Fruit fly (Drosophila melanogaster) whole organism, embryonic: ENCODE measurements around the gene Tim13.
A peak's percentile ranks its signal among the peaks of the same experiment; 100 is the strongest.

ENCODE experiments used
- Atf6 ChIP-seq: fragments of 200-800 bp; sonication (Bioruptor generic); IDR thresholded peaks from 2 replicates; pipeline ENCODE4 v1.3.6; 2022; ENCODE audit warnings: missing biosample characterization, missing genetic modification characterization
- CG10321 ChIP-seq: fragments of 200-800 bp; sonication (Bioruptor generic); IDR thresholded peaks from 2 replicates; pipeline ENCODE4 v1.3.6; 2022; ENCODE audit warnings: missing biosample characterization, missing genetic modification characterization
- CG11456 ChIP-seq: fragments of 200-800 bp; sonication (Bioruptor generic); IDR thresholded peaks from 3 replicates; pipeline ENCODE4 v1.3.6; 2022; ENCODE audit warnings: missing biosample characterization, missing genetic modification characterization
- CG14441 ChIP-seq: fragments of 200-800 bp; sonication (Bioruptor generic); IDR thresholded peaks from 2 replicates; pipeline ENCODE4 v1.3.6; 2022; ENCODE audit warnings: missing biosample characterization, missing genetic modification characterization
- CG15073 ChIP-seq: fragments of 200-800 bp; sonication (Bioruptor generic); optimal IDR thresholded peaks from 2 replicates; lab custom pipeline; 2016; ENCODE audit warnings: missing biosample characterization, missing genetic modification characterization
- CG17328 ChIP-seq: fragments of 200-800 bp; sonication (Bioruptor generic); IDR thresholded peaks from 2 replicates; pipeline ENCODE4 v1.3.6; 2022; ENCODE audit warnings: missing biosample characterization, missing genetic modification characterization
- CG17612 ChIP-seq: fragments of 200-800 bp; sonication (Bioruptor generic); IDR thresholded peaks from 2 replicates; pipeline ENCODE4 v1.3.6; 2022; ENCODE audit warnings: missing biosample characterization, missing genetic modification characterization
- CG17912 ChIP-seq: fragments of 200-800 bp; sonication (Bioruptor generic); optimal IDR thresholded peaks from 2 replicates; lab custom pipeline; 2018; ENCODE audit warnings: missing biosample characterization, mild to moderate bottlenecking, missing genetic modification characterization
- CG2712 ChIP-seq: fragments of 200-800 bp; optimal IDR thresholded peaks from 3 replicates; lab custom pipeline; 2019; ENCODE audit warnings: missing biosample characterization, mild to moderate bottlenecking, missing genetic modification characterization, moderate library complexity
- CG3163 ChIP-seq: fragments of 200-800 bp; sonication (Bioruptor generic); optimal IDR thresholded peaks from 3 replicates; lab custom pipeline; 2016; ENCODE audit warnings: missing biosample characterization, missing genetic modification characterization
- CG34224 ChIP-seq: fragments of 200-800 bp; sonication (Bioruptor generic); IDR thresholded peaks from 3 replicates; pipeline ENCODE4 v1.3.6; 2022; ENCODE audit warnings: missing biosample characterization, missing genetic modification characterization; ENCODE audit not compliant: partially characterized antibody
- CG6254 ChIP-seq: fragments of 200-800 bp; sonication (Bioruptor generic); optimal IDR thresholded peaks from 3 replicates; lab custom pipeline; 2017; ENCODE audit warnings: mild to moderate bottlenecking, missing biosample characterization, missing genetic modification reagents, missing genetic modification characterization
- CG7271 ChIP-seq: fragments of 200-800 bp; sonication (Bioruptor generic); optimal IDR thresholded peaks from 2 replicates; lab custom pipeline; 2018; ENCODE audit warnings: missing biosample characterization, mild to moderate bottlenecking, missing genetic modification characterization, moderate library complexity
- CG7963 ChIP-seq: fragments of 200-800 bp; sonication (Bioruptor generic); IDR thresholded peaks from 3 replicates; pipeline ENCODE4 v1.3.6; 2022; ENCODE audit warnings: missing biosample characterization, missing genetic modification characterization; ENCODE audit not compliant: partially characterized antibody
- CkIIα-i1 ChIP-seq: fragments of 200-800 bp; sonication (Bioruptor generic); IDR thresholded peaks from 2 replicates; pipeline ENCODE4 v1.3.6; 2022; ENCODE audit warnings: missing biosample characterization, missing genetic modification characterization
- CoRest ChIP-seq: fragments of 200-800 bp; sonication (Bioruptor generic); optimal IDR thresholded peaks from 3 replicates; lab custom pipeline; 2018; ENCODE audit warnings: missing biosample characterization, mild to moderate bottlenecking, missing genetic modification characterization, moderate library complexity
- Dbx ChIP-seq: fragments of 200-800 bp; sonication (Bioruptor generic); IDR thresholded peaks from 3 replicates; pipeline ENCODE4 v1.3.6; 2022; ENCODE audit warnings: missing biosample characterization, missing genetic modification characterization
- Elba2 ChIP-seq: fragments of 200-800 bp; sonication (Bioruptor generic); optimal IDR thresholded peaks from 3 replicates; lab custom pipeline; 2016; ENCODE audit warnings: missing biosample characterization, missing genetic modification characterization
- Fer3 ChIP-seq: fragments of 200-800 bp; sonication (Bioruptor generic); optimal IDR thresholded peaks from 2 replicates; lab custom pipeline; 2018; ENCODE audit warnings: missing biosample characterization, mild to moderate bottlenecking, missing genetic modification characterization, moderate library complexity
- H2.0 ChIP-seq: fragments of 200-800 bp; sonication (Bioruptor generic); IDR thresholded peaks from 2 replicates; pipeline ENCODE4 v1.3.6; 2022; ENCODE audit warnings: missing biosample characterization, missing genetic modification characterization
- HHEX ChIP-seq: fragments of 200-800 bp; sonication (Bioruptor generic); optimal IDR thresholded peaks from 3 replicates; lab custom pipeline; 2017; ENCODE audit warnings: missing biosample characterization, mild to moderate bottlenecking, missing genetic modification characterization, missing genetic modification reagents
- MESR4 ChIP-seq: fragments of 200-800 bp; sonication (Bioruptor generic); optimal IDR thresholded peaks from 2 replicates; lab custom pipeline; 2018; ENCODE audit warnings: missing biosample characterization, mild to moderate bottlenecking, missing genetic modification characterization, moderate library complexity
- Max ChIP-seq: fragments of 200-800 bp; sonication (Bioruptor generic); optimal IDR thresholded peaks from 2 replicates; lab custom pipeline; 2016; ENCODE audit warnings: missing biosample characterization, mild to moderate bottlenecking, missing genetic modification characterization
- Ptx1 ChIP-seq: fragments of 200-800 bp; sonication (Bioruptor generic); IDR thresholded peaks from 2 replicates; pipeline ENCODE4 v1.3.6; 2022; ENCODE audit warnings: missing biosample characterization, missing genetic modification characterization
- Sry-δ ChIP-seq: fragments of 200-800 bp; sonication (Bioruptor generic); optimal IDR thresholded peaks from 2 replicates; lab custom pipeline; 2016; ENCODE audit warnings: missing biosample characterization, missing genetic modification characterization
- Tbp ChIP-seq: fragments of >200 bp; optimal IDR thresholded peaks from 2 replicates; lab custom pipeline; 2018; ENCODE audit warnings: missing biosample characterization, missing genetic modification characterization
- Trl ChIP-seq, 3 experiments: fragments of >200 bp in 2 of 3; fragments of 200-800 bp in 1 of 3; sonication (Bioruptor generic) in 1 of 3; optimal IDR thresholded peaks; 2 replicates in 1 of 3; 3 replicates in 2 of 3; lab custom pipeline; 2016 to 2017; ENCODE audit warnings: missing biosample characterization in 1 of 3, missing genetic modification characterization in 1 of 3
- Vsx1 ChIP-seq: fragments of 200-800 bp; sonication (Bioruptor generic); optimal IDR thresholded peaks from 2 replicates; lab custom pipeline; 2017; ENCODE audit warnings: missing biosample characterization, mild to moderate bottlenecking, missing genetic modification characterization, missing genetic modification reagents
- Xrp1 ChIP-seq: fragments of 200-800 bp; sonication (Bioruptor generic); IDR thresholded peaks from 2 replicates; pipeline ENCODE4 v1.3.6; 2022; ENCODE audit warnings: missing biosample characterization, missing genetic modification characterization
- YL-1 ChIP-seq: fragments of 200-800 bp; sonication (Bioruptor generic); optimal IDR thresholded peaks from 3 replicates; lab custom pipeline; 2017; ENCODE audit warnings: missing biosample characterization, mild to moderate bottlenecking, missing genetic modification characterization
- chm ChIP-seq: fragments of 200-800 bp; sonication (Bioruptor generic); IDR thresholded peaks from 2 replicates; pipeline ENCODE4 v1.3.6; 2022; ENCODE audit warnings: missing biosample characterization, missing genetic modification characterization
- ci ChIP-seq: fragments of 200-800 bp; sonication (Bioruptor generic); IDR thresholded peaks from 3 replicates; pipeline ENCODE4 v1.3.6; 2022; ENCODE audit warnings: missing biosample characterization, missing genetic modification characterization
- crol ChIP-seq: fragments of 200-800 bp; sonication (Bioruptor generic); IDR thresholded peaks from 2 replicates; pipeline ENCODE4 v1.3.6; 2022; ENCODE audit warnings: missing biosample characterization, missing genetic modification characterization
- fu2 ChIP-seq: fragments of 200-800 bp; sonication (Bioruptor generic); optimal IDR thresholded peaks from 2 replicates; lab custom pipeline; 2016; ENCODE audit warnings: missing biosample characterization, missing genetic modification characterization
- grau ChIP-seq: fragments of 200-800 bp; optimal IDR thresholded peaks from 3 replicates; lab custom pipeline; 2019; ENCODE audit warnings: missing biosample characterization, mild to moderate bottlenecking, missing genetic modification characterization, moderate library complexity
- gsb-n ChIP-seq: fragments of 200-800 bp; sonication (Bioruptor generic); optimal IDR thresholded peaks from 3 replicates; lab custom pipeline; 2018; ENCODE audit warnings: missing biosample characterization, mild to moderate bottlenecking, missing genetic modification characterization
- kni ChIP-seq: fragments of 200-800 bp; sonication (Bioruptor generic); optimal IDR thresholded peaks from 3 replicates; lab custom pipeline; 2017; ENCODE audit warnings: mild to moderate bottlenecking, missing biosample characterization, missing genetic modification reagents, missing genetic modification characterization
- lilli ChIP-seq: fragments of 200-800 bp; sonication (Bioruptor generic); optimal IDR thresholded peaks from 3 replicates; lab custom pipeline; 2016; ENCODE audit warnings: missing biosample characterization, missing genetic modification characterization
- mam ChIP-seq: fragments of 200-800 bp; sonication (Bioruptor generic); optimal IDR thresholded peaks from 3 replicates; lab custom pipeline; 2016; ENCODE audit warnings: missing biosample characterization, missing genetic modification characterization
- onecut ChIP-seq: fragments of 200-800 bp; sonication (Bioruptor generic); IDR thresholded peaks from 2 replicates; pipeline ENCODE4 v1.3.6; 2022; ENCODE audit warnings: missing biosample characterization, missing genetic modification characterization
- pho ChIP-seq: fragments of 200-800 bp; sonication (Bioruptor generic); optimal IDR thresholded peaks from 2 replicates; lab custom pipeline; 2016; ENCODE audit warnings: missing biosample characterization, missing genetic modification characterization
- run ChIP-seq: fragments of 200-800 bp; sonication (Bioruptor generic); optimal IDR thresholded peaks from 3 replicates; lab custom pipeline; 2018; ENCODE audit warnings: missing biosample characterization, mild to moderate bottlenecking, missing genetic modification characterization
- sqz ChIP-seq: fragments of 200-800 bp; sonication (Bioruptor generic); optimal IDR thresholded peaks from 3 replicates; lab custom pipeline; 2018; ENCODE audit warnings: missing biosample characterization, mild to moderate bottlenecking, missing genetic modification characterization
- sug ChIP-seq: fragments of 200-800 bp; optimal IDR thresholded peaks from 2 replicates; lab custom pipeline; 2019; ENCODE audit warnings: missing biosample characterization, mild to moderate bottlenecking, missing genetic modification characterization, moderate library complexity
- tio ChIP-seq: fragments of 200-800 bp; sonication (Bioruptor generic); optimal IDR thresholded peaks from 2 replicates; lab custom pipeline; 2017; ENCODE audit warnings: missing biosample characterization, missing genetic modification characterization, inconsistent platforms
- ttk ChIP-seq: fragments of 200-800 bp; sonication (Bioruptor generic); IDR thresholded peaks from 2 replicates; pipeline ENCODE4 v2.1.2; 2022; ENCODE audit warnings: missing biosample characterization, missing genetic modification characterization
- tx ChIP-seq: fragments of 200-800 bp; sonication (Bioruptor generic); optimal IDR thresholded peaks from 2 replicates; lab custom pipeline; 2016; ENCODE audit warnings: missing biosample characterization, missing genetic modification characterization
- wek ChIP-seq: fragments of 200-800 bp; sonication (Bioruptor generic); optimal IDR thresholded peaks from 3 replicates; lab custom pipeline; 2018; ENCODE audit warnings: missing biosample characterization, mild to moderate bottlenecking, missing genetic modification characterization, moderate library complexity
- zfh1 ChIP-seq: fragments of 200-800 bp; sonication (Bioruptor generic); IDR thresholded peaks from 3 replicates; pipeline ENCODE4 v1.3.6; 2022; ENCODE audit warnings: missing biosample characterization, missing genetic modification characterization

The Tim13 gene

dm6 chr3L:11819639-11820456 is 45.5 kb upstream of the Tim13 start (continued):
- TF ChIP-seq H2.0 (GFP tag; lab: Robert Waterston, UW) (peak; percentile 54; the same call in 1 of the 2 replicates), fu2 (GFP tag; lab: Kevin White, UChicago) (peak; percentile 1), CG34224 (GFP tag; lab: Robert Waterston, UW) (no peak), MESR4 (peak; percentile 14), onecut (peak; percentile 52), CG10321 (GFP tag; lab: Robert Waterston, UW) (0 out of 2 replicates have a peak, but pooled peaks have one; percentile 22), Xrp1 (peak; percentile 64), CG17328 (GFP tag; lab: Robert Waterston, UW) (peak; percentile 30; the same call in 1 of the 2 replicates), run (no peak), Tbp (GFP tag; lab: Kevin White, UChicago) (no peak), CG17612 (GFP tag; lab: Robert Waterston, UW) (no peak), grau (tag; lab: Kevin White, UChicago) (peak; percentile 53), crol (no peak), chm (GFP tag; lab: Robert Waterston, UW) (peak; percentile 55; the same call in 1 of the 2 replicates), CG7271 (tag; lab: Kevin White, UChicago) (no peak), wek (GFP tag; lab: Kevin White, UChicago) (peak; percentile 18), CkIIα-i1 (no peak), sug (tag; lab: Kevin White, UChicago) (peak; percentile 51), Dbx (GFP tag; lab: Robert Waterston, UW) (no peak), Fer3 (peak; percentile 55), kni (peak; percentile 28), Max (GFP tag; lab: Kevin White, UChicago) (peak; percentile 27), CG6254 (GFP tag; lab: Kevin White, UChicago) (no peak), CG3163 (GFP tag; lab: Kevin White, UChicago) (peak; percentile 77), ci (GFP tag; lab: Robert Waterston, UW) (peak; percentile 65; the same call in 2 of the 3 replicates), CG7963 (GFP tag; lab: Robert Waterston, UW) (no peak), CG14441 (GFP tag; lab: Robert Waterston, UW) (peak; percentile 58; the same call in 1 of the 2 replicates), lilli (GFP tag; lab: Kevin White, UChicago) (peak; percentile 53), sqz (GFP tag; lab: Kevin White, UChicago) (peak; percentile 72), gsb-n (tag; lab: Kevin White, UChicago) (no peak), Trl (optimal IDR thresholded peaks at IDR 0.05; lab: Kevin White, UChicago) (peak; percentile 87 to 90), Trl (GFP tag; optimal IDR thresholded peaks at IDR 0.05; lab: Kevin White, UChicago) (peak; percentile 49), Ptx1 (peak; percentile 33; the same call in 1 of the 2 replicates), zfh1 (peak; percentile 40; the same call in 1 of the 3 replicates), Atf6 (GFP tag; lab: Robert Waterston, UW) (peak; percentile 70), ttk (no peak), HHEX (GFP tag; lab: Kevin White, UChicago) (peak; percentile 0), Elba2 (peak; percentile 71), YL-1 (GFP tag; lab: Kevin White, UChicago) (peak; percentile 10), mam (GFP tag; lab: Kevin White, UChicago) (peak; percentile 47), Vsx1 (peak; percentile 73), CG15073 (GFP tag; lab: Kevin White, UChicago) (no peak), Sry-δ (GFP tag; lab: Kevin White, UChicago) (no peak), CG11456 (GFP tag; lab: Robert Waterston, UW) (peak; percentile 55; the same call in 1 of the 3 replicates), tio (no peak), CoRest (tag; lab: Kevin White, UChicago) (peak; percentile 16), pho (peak; percentile 19), CG2712 (tag; lab: Kevin White, UChicago) (peak; percentile 39), tx (GFP tag; lab: Kevin White, UChicago) (peak; percentile 10), CG17912 (GFP tag; lab: Kevin White, UChicago) (no peak)
